Worm (Caenorhabditis elegans) whole organism, L3 larva: Measurements from ENCODE around the gene rpi-2.
A peak's percentile ranks its signal among the peaks of the same experiment; 100 is the strongest.

ENCODE experiments used
- R02D3.7 ChIP-seq: fragments of 150-350 bp; optimal IDR thresholded peaks from 2 replicates; lab custom pipeline; 2014; ENCODE audit warnings: missing biosample characterization, missing genetic modification characterization
- ZK546.5 ChIP-seq: sonication (generic microtip); optimal IDR thresholded peaks from 2 replicates; lab custom pipeline; 2017; ENCODE audit warnings: missing biosample characterization, missing genetic modification characterization
- aly-2 ChIP-seq: fragments of 150-350 bp; optimal IDR thresholded peaks from 2 replicates; lab custom pipeline; 2014; ENCODE audit warnings: missing biosample characterization, missing genetic modification characterization
- ama-1 ChIP-seq: fragments of 150-350 bp; optimal IDR thresholded peaks from 2 replicates; lab custom pipeline; 2018
- ceh-16 ChIP-seq: sonication (generic microtip); optimal IDR thresholded peaks from 2 replicates; lab custom pipeline; 2017; ENCODE audit warnings: missing biosample characterization, missing genetic modification characterization
- ceh-28 ChIP-seq: fragments of 150-350 bp; optimal IDR thresholded peaks from 2 replicates; lab custom pipeline; 2014; ENCODE audit warnings: missing biosample characterization, missing genetic modification reagents, missing genetic modification characterization
- daf-12 ChIP-seq: fragments of 150-350 bp; optimal IDR thresholded peaks from 2 replicates; lab custom pipeline; 2014; ENCODE audit warnings: missing biosample characterization, missing genetic modification reagents, missing genetic modification characterization
- egl-27 ChIP-seq: sonication (generic microtip); optimal IDR thresholded peaks from 4 replicates; lab custom pipeline; 2017; ENCODE audit warnings: missing biosample characterization, missing genetic modification reagents, missing genetic modification characterization
- elt-1 ChIP-seq: fragments of 150-350 bp; optimal IDR thresholded peaks from 2 replicates; lab custom pipeline; 2014; ENCODE audit warnings: missing biosample characterization, missing genetic modification characterization
- elt-2 ChIP-seq: sonication (generic microtip); optimal IDR thresholded peaks from 2 replicates; lab custom pipeline; 2016; ENCODE audit warnings: missing genetic modification reagents, mild to moderate bottlenecking, missing genetic modification characterization, missing compliant biosample characterization
- elt-3 ChIP-seq, 3 experiments: fragments of 150-350 bp in 1 of 3; sonication (generic microtip) in 2 of 3; optimal IDR thresholded peaks; 2 replicates in 2 of 3; 4 replicates in 1 of 3; lab custom pipeline; 2014 to 2017; ENCODE audit warnings: missing biosample characterization in 3 of 3, missing genetic modification characterization in 3 of 3
- eor-1 ChIP-seq, 2 experiments: fragments of 150-350 bp; optimal IDR thresholded peaks; 2 replicates each; lab custom pipeline; 2014 to 2018; ENCODE audit warnings: missing biosample characterization in 2 of 2, missing genetic modification characterization in 2 of 2
- fkh-10 ChIP-seq: sonication (generic microtip); optimal IDR thresholded peaks from 2 replicates; lab custom pipeline; 2017; ENCODE audit warnings: missing biosample characterization, missing genetic modification reagents, missing genetic modification characterization
- fkh-2 ChIP-seq: fragments of 150-350 bp; optimal IDR thresholded peaks from 2 replicates; lab custom pipeline; 2014; ENCODE audit warnings: missing biosample characterization, missing genetic modification reagents, missing genetic modification characterization
- fos-1 ChIP-seq: fragments of 150-350 bp; optimal IDR thresholded peaks from 2 replicates; lab custom pipeline; 2014; ENCODE audit warnings: missing biosample characterization, missing genetic modification characterization
- hmg-11 ChIP-seq: sonication (generic microtip); optimal IDR thresholded peaks from 2 replicates; lab custom pipeline; 2016; ENCODE audit warnings: missing genetic modification characterization, missing compliant biosample characterization
- jun-1 ChIP-seq: fragments of 150-350 bp; optimal IDR thresholded peaks from 2 replicates; lab custom pipeline; 2014; ENCODE audit warnings: missing biosample characterization, missing genetic modification reagents, missing genetic modification characterization
- lin-15B ChIP-seq: fragments of 150-350 bp; optimal IDR thresholded peaks from 2 replicates; lab custom pipeline; 2014; ENCODE audit warnings: missing biosample characterization, missing genetic modification characterization
- lsy-12 ChIP-seq: sonication (generic microtip); optimal IDR thresholded peaks from 2 replicates; lab custom pipeline; 2016; ENCODE audit warnings: mild to moderate bottlenecking, missing genetic modification characterization, missing compliant biosample characterization
- mdl-1 ChIP-seq: fragments of 150-350 bp; optimal IDR thresholded peaks from 2 replicates; lab custom pipeline; 2014; ENCODE audit warnings: missing biosample characterization, missing genetic modification characterization
- mml-1 ChIP-seq: fragments of 150-350 bp; sonication (generic microtip); optimal IDR thresholded peaks from 3 replicates; lab custom pipeline; 2014; ENCODE audit warnings: missing biosample characterization, missing genetic modification characterization
- nfya-1 ChIP-seq: sonication (generic microtip); optimal IDR thresholded peaks from 2 replicates; lab custom pipeline; 2017; ENCODE audit warnings: missing genetic modification characterization, mild to moderate bottlenecking, missing compliant biosample characterization, antibody characterized with exemption, moderate library complexity; ENCODE audit not compliant: insufficient read depth
- nhr-11 ChIP-seq: fragments of 150-350 bp; optimal IDR thresholded peaks from 2 replicates; lab custom pipeline; 2014; ENCODE audit warnings: missing biosample characterization, missing genetic modification characterization
- nhr-12 ChIP-seq: fragments of 150-350 bp; optimal IDR thresholded peaks from 2 replicates; lab custom pipeline; 2014; ENCODE audit warnings: missing biosample characterization, missing genetic modification characterization
- nhr-23 ChIP-seq: fragments of 150-350 bp; optimal IDR thresholded peaks from 2 replicates; lab custom pipeline; 2014; ENCODE audit warnings: missing biosample characterization, missing genetic modification reagents, missing genetic modification characterization
- nhr-237 ChIP-seq: fragments of 150-350 bp; optimal IDR thresholded peaks from 2 replicates; lab custom pipeline; 2014; ENCODE audit warnings: missing biosample characterization, missing genetic modification characterization
- nhr-25 ChIP-seq: sonication (generic microtip); optimal IDR thresholded peaks from 2 replicates; lab custom pipeline; 2017; ENCODE audit warnings: missing biosample characterization, missing genetic modification characterization
- nhr-28 ChIP-seq: fragments of 150-350 bp; optimal IDR thresholded peaks from 2 replicates; lab custom pipeline; 2014; ENCODE audit warnings: missing biosample characterization, missing genetic modification characterization
- nhr-43 ChIP-seq: sonication (generic microtip); optimal IDR thresholded peaks from 2 replicates; lab custom pipeline; 2016; ENCODE audit warnings: mild to moderate bottlenecking, missing genetic modification characterization, missing compliant biosample characterization; ENCODE audit not compliant: poor library complexity, severe bottlenecking
- nhr-67 ChIP-seq: fragments of 150-350 bp; optimal IDR thresholded peaks from 2 replicates; lab custom pipeline; 2014; ENCODE audit warnings: missing biosample characterization, missing genetic modification characterization
- nhr-76 ChIP-seq: fragments of 150-350 bp; sonication (generic microtip); optimal IDR thresholded peaks from 5 replicates; lab custom pipeline; 2014; ENCODE audit warnings: missing biosample characterization, missing genetic modification characterization
- nhr-77 ChIP-seq: fragments of 150-350 bp; optimal IDR thresholded peaks from 2 replicates; lab custom pipeline; 2014; ENCODE audit warnings: missing biosample characterization, missing genetic modification characterization
- pha-4 ChIP-seq: fragments of 150-350 bp; optimal IDR thresholded peaks from 2 replicates; lab custom pipeline; 2014; ENCODE audit warnings: missing biosample characterization, missing genetic modification reagents, missing genetic modification characterization
- pqm-1 ChIP-seq: fragments of 150-350 bp; optimal IDR thresholded peaks from 2 replicates; lab custom pipeline; 2017; ENCODE audit warnings: missing biosample characterization, missing genetic modification characterization, inconsistent platforms
- sea-2 ChIP-seq: fragments of 150-350 bp; sonication (generic microtip); optimal IDR thresholded peaks from 4 replicates; lab custom pipeline; 2014; ENCODE audit warnings: missing biosample characterization, missing genetic modification reagents, missing genetic modification characterization
- skn-1 ChIP-seq: fragments of 150-350 bp; optimal IDR thresholded peaks from 2 replicates; lab custom pipeline; 2014; ENCODE audit warnings: missing biosample characterization, missing genetic modification characterization
- tbx-2 ChIP-seq: sonication (generic microtip); optimal IDR thresholded peaks from 2 replicates; lab custom pipeline; 2016; ENCODE audit warnings: mild to moderate bottlenecking, missing genetic modification characterization, missing compliant biosample characterization
- unc-62 ChIP-seq: fragments of 150-350 bp; sonication (generic microtip); optimal IDR thresholded peaks from 4 replicates; lab custom pipeline; 2014; ENCODE audit warnings: missing biosample characterization, missing genetic modification reagents, missing genetic modification characterization
- zag-1 ChIP-seq: fragments of 150-350 bp; optimal IDR thresholded peaks from 2 replicates; lab custom pipeline; 2014; ENCODE audit warnings: missing biosample characterization, missing genetic modification characterization
- ztf-4 ChIP-seq: fragments of 150-350 bp; optimal IDR thresholded peaks from 2 replicates; lab custom pipeline; 2014; ENCODE audit warnings: missing biosample characterization, missing genetic modification characterization

Gene rpi-2

ce11 chrIV:1722953-1723352 is 11.9 kb downstream of the rpi-2 start:
- TF ChIP-seq nhr-23 (tag; lab: Kevin White, UChicago) (no peak), R02D3.7 (tag; lab: Kevin White, UChicago) (no peak), nhr-25 (peak; percentile 25), ama-1 (lab: Kevin White, UChicago) (peak; percentile 4), nhr-28 (no peak), nhr-11 (tag; lab: Kevin White, UChicago) (no peak), nhr-43 (tag; lab: Kevin White, UChicago) (peak; percentile 23), ZK546.5 (tag; lab: Kevin White, UChicago) (no peak), sea-2 (GFP tag; lab: Kevin White, UChicago) (no peak), mdl-1 (tag; lab: Kevin White, UChicago) (no peak), pha-4 (tag; lab: Kevin White, UChicago) (no peak), nhr-77 (no peak)

- no peak for TF ChIP-seq hmg-11
- no peak for TF ChIP-seq unc-62 (GFP tag; lab: Kevin White, UChicago)
- TF ChIP-seq nhr-23 (tag; lab: Kevin White, UChicago) = no peak
- TF ChIP-seq nhr-25 = no peak
- no peak for TF ChIP-seq daf-12 (tag; lab: Kevin White, UChicago)
- no peak for TF ChIP-seq nhr-76 (tag; lab: Kevin White, UChicago)
- no peak for TF ChIP-seq nhr-11 (tag; lab: Kevin White, UChicago)
- no peak for TF ChIP-seq elt-3 (tag; optimal IDR thresholded peaks at IDR 0.05; lab: Kevin White, UChicago)
- TF ChIP-seq nhr-237 (tag; lab: Kevin White, UChicago) = no peak
- no peak for TF ChIP-seq lsy-12 (tag; lab: Kevin White, UChicago)
- TF ChIP-seq R02D3.7 (tag; lab: Kevin White, UChicago) = no peak
- TF ChIP-seq ZK546.5 (tag; lab: Kevin White, UChicago) = no peak
- TF ChIP-seq ztf-4 (tag; lab: Kevin White, UChicago) = no peak
- no peak for TF ChIP-seq nhr-12
- no peak for TF ChIP-seq nhr-77
- TF ChIP-seq nfya-1 (tag; lab: Kevin White, UChicago) = no peak
- no peak for TF ChIP-seq eor-1 (tag; optimal IDR thresholded peaks at IDR 0.05; lab: Kevin White, UChicago)
- TF ChIP-seq mml-1 (tag; lab: Kevin White, UChicago) = no peak
- no peak for TF ChIP-seq nhr-67 (tag; lab: Kevin White, UChicago)
These were observed 13.2 kb downstream of the rpi-2 start, which contains the start of gene epic-3 for ce11 chrIV:1724283-1724682. Gene epic-3, minus strand, starts transcription at chrIV:1724383.

ce11 chrIV:1725888-1726287 is 14.8 kb downstream of the rpi-2 start, which contains the start of gene K08D12.8:
Gene K08D12.8, plus strand, starts transcription at chrIV:1726188.
- TF ChIP-seq tbx-2 = no peak

- TF ChIP-seq nhr-43 (tag; lab: Kevin White, UChicago) (no peak), fkh-2 (no peak), ceh-28 (peak; percentile 97), aly-2 (tag; lab: Kevin White, UChicago) (no peak)
These were observed 16.5 kb downstream of the rpi-2 start for ce11 chrIV:1727538-1728072.

ce11 chrIV:1738324-1738730 is 27.3 kb downstream of the rpi-2 start:
- TF ChIP-seq nhr-23 (tag; lab: Kevin White, UChicago) (peak; percentile 77), ceh-16 (tag; lab: Kevin White, UChicago) (no peak), zag-1 (no peak), skn-1 (no peak), fkh-2 (no peak), ztf-4 (tag; lab: Kevin White, UChicago) (no peak), nhr-76 (tag; lab: Kevin White, UChicago) (no peak), fos-1 (tag; lab: Kevin White, UChicago) (peak; percentile 57), elt-2 (tag; lab: Kevin White, UChicago) (no peak), mdl-1 (tag; lab: Kevin White, UChicago) (no peak), nhr-12 (no peak), egl-27 (tag; lab: Kevin White, UChicago) (no peak), mml-1 (tag; lab: Kevin White, UChicago) (no peak), eor-1 (tag; optimal IDR thresholded peaks at IDR 0.05; lab: Kevin White, UChicago) (no peak), nhr-43 (tag; lab: Kevin White, UChicago) (no peak), pha-4 (tag; lab: Kevin White, UChicago) (peak; percentile 21), elt-1 (tag; lab: Kevin White, UChicago) (no peak), elt-3 (tag; optimal IDR thresholded peaks at IDR 0.05; lab: Kevin White, UChicago) (no peak), nhr-28 (no peak), tbx-2 (no peak), R02D3.7 (tag; lab: Kevin White, UChicago) (no peak), nfya-1 (tag; lab: Kevin White, UChicago) (peak; percentile 66), nhr-67 (tag; lab: Kevin White, UChicago) (no peak), jun-1 (tag; lab: Kevin White, UChicago) (peak; percentile 37), fkh-10 (GFP tag; lab: Kevin White, UChicago) (no peak), ama-1 (lab: Kevin White, UChicago) (peak; percentile 75), lin-15B (tag; lab: Kevin White, UChicago) (peak; percentile 70), nhr-77 (no peak), nhr-11 (tag; lab: Kevin White, UChicago) (no peak), nhr-25 (peak; percentile 60), unc-62 (GFP tag; lab: Kevin White, UChicago) (no peak), aly-2 (tag; lab: Kevin White, UChicago) (no peak), pqm-1 (tag; lab: Kevin White, UChicago) (no peak), lsy-12 (tag; lab: Kevin White, UChicago) (peak; percentile 15), daf-12 (tag; lab: Kevin White, UChicago) (no peak), ZK546.5 (tag; lab: Kevin White, UChicago) (no peak)
